Worm (Caenorhabditis elegans) whole organism, young adult: ENCODE data around the gene cwn-1.

Experiments used
- lin-54 ChIP-seq: fragments of 200-800 bp; sonication (Bioruptor generic); optimal IDR thresholded peaks from 2 replicates; lab custom pipeline; 2018; ENCODE audit warnings: mild to moderate bottlenecking, missing genetic modification characterization, missing compliant biosample characterization
- tlf-1 ChIP-seq: fragments of 200-800 bp; sonication (Bioruptor generic); optimal IDR thresholded peaks from 2 replicates; lab custom pipeline; 2018; ENCODE audit warnings: mild to moderate bottlenecking, missing genetic modification characterization, missing compliant biosample characterization

DNA sequence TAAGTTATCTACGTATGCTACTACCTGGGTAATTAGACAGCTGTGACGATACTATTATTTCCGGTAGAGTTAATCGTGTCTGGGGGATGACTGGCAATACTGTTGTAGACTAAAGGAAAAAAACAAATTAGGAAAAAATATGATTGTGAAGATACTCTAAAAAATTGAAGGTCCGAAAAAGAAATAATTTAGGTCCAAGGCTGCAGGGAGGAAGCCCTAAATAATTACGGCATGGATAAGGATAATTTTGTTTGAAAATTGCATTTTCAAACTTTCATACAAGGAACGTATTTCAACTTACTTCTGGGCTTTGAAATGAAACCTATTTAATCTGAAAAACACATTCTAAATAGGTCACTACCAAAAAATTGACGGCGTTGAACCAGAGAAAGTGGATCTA lies 4.5 kb downstream of the cwn-1 start, which contains the start of gene srd-3:
- TF ChIP-seq tlf-1 (no peak), lin-54 (no peak)
